Fruit fly (Drosophila melanogaster) whole organism, embryonic: Measurements from ENCODE around the gene Sik2.

Experiments used
- CG10147 ChIP-seq: fragments of 200-800 bp; sonication (Bioruptor generic); optimal IDR thresholded peaks from 2 replicates; lab custom pipeline; 2019; ENCODE audit warnings: missing biosample characterization, mild to moderate bottlenecking, missing genetic modification characterization, moderate library complexity
- CG10321 ChIP-seq: fragments of 200-800 bp; sonication (Bioruptor generic); IDR thresholded peaks from 2 replicates; pipeline ENCODE4 v1.3.6; 2022; ENCODE audit warnings: missing biosample characterization, missing genetic modification characterization
- CG11247 ChIP-seq: fragments of 200-800 bp; sonication (Bioruptor generic); IDR thresholded peaks from 2 replicates; pipeline ENCODE4 v1.3.6; 2022; ENCODE audit warnings: missing biosample characterization, missing genetic modification characterization
- CG11398 ChIP-seq: fragments of 200-800 bp; sonication (Bioruptor generic); optimal IDR thresholded peaks from 2 replicates; lab custom pipeline; 2016; ENCODE audit warnings: missing biosample characterization, missing genetic modification characterization
- CG1233 ChIP-seq: fragments of 200-800 bp; sonication (Bioruptor generic); optimal IDR thresholded peaks from 4 replicates; lab custom pipeline; 2018; ENCODE audit warnings: missing biosample characterization, mild to moderate bottlenecking, missing genetic modification characterization
- CG15011 ChIP-seq: fragments of 200-800 bp; sonication (Bioruptor generic); optimal IDR thresholded peaks from 3 replicates; lab custom pipeline; 2018; ENCODE audit warnings: missing biosample characterization, mild to moderate bottlenecking, missing genetic modification characterization
- CG15696 ChIP-seq: fragments of 200-800 bp; sonication (Bioruptor generic); optimal IDR thresholded peaks from 2 replicates; lab custom pipeline; 2019; ENCODE audit warnings: missing biosample characterization, mild to moderate bottlenecking, missing genetic modification characterization, moderate library complexity
- CG1603 ChIP-seq: fragments of 200-800 bp; sonication (Bioruptor generic); optimal IDR thresholded peaks from 2 replicates; lab custom pipeline; 2019; ENCODE audit warnings: missing biosample characterization, mild to moderate bottlenecking, missing genetic modification characterization, moderate library complexity
- CG2120 ChIP-seq: fragments of 200-800 bp; sonication (Bioruptor generic); optimal IDR thresholded peaks from 3 replicates; lab custom pipeline; 2016; ENCODE audit warnings: missing biosample characterization, missing genetic modification characterization
- CG2678 ChIP-seq: fragments of 200-800 bp; sonication (Bioruptor generic); optimal IDR thresholded peaks from 3 replicates; lab custom pipeline; 2019; ENCODE audit warnings: missing biosample characterization, mild to moderate bottlenecking, missing genetic modification characterization, moderate library complexity
- CG31388 ChIP-seq: fragments of 200-800 bp; sonication (Bioruptor generic); optimal IDR thresholded peaks from 2 replicates; lab custom pipeline; 2016; ENCODE audit warnings: missing biosample characterization, missing genetic modification characterization
- CG32532 ChIP-seq: fragments of 200-800 bp; sonication (Bioruptor generic); IDR thresholded peaks from 2 replicates; pipeline ENCODE4 v1.3.6; 2022; ENCODE audit warnings: missing biosample characterization, missing genetic modification characterization
- CG33213 ChIP-seq: fragments of 200-800 bp; sonication (Bioruptor generic); optimal IDR thresholded peaks from 3 replicates; lab custom pipeline; 2016; ENCODE audit warnings: missing biosample characterization, missing genetic modification characterization
- CG3847 ChIP-seq: fragments of 200-800 bp; sonication (Bioruptor generic); IDR thresholded peaks from 2 replicates; pipeline ENCODE4 v1.3.6; 2022; ENCODE audit warnings: missing biosample characterization, missing genetic modification characterization
- CG4730 ChIP-seq: fragments of 200-800 bp; sonication (Bioruptor generic); IDR thresholded peaks from 2 replicates; pipeline ENCODE4 v1.3.6; 2022; ENCODE audit warnings: missing biosample characterization, missing genetic modification characterization
- CoRest ChIP-seq: fragments of 200-800 bp; sonication (Bioruptor generic); optimal IDR thresholded peaks from 3 replicates; lab custom pipeline; 2018; ENCODE audit warnings: missing biosample characterization, mild to moderate bottlenecking, missing genetic modification characterization, moderate library complexity
- Dip2 ChIP-seq: fragments of 200-800 bp; sonication (Bioruptor generic); IDR thresholded peaks from 2 replicates; pipeline ENCODE4 v1.3.6; 2022; ENCODE audit warnings: missing biosample characterization, missing genetic modification characterization
- Dll ChIP-seq: fragments of 200-800 bp; sonication (Bioruptor generic); IDR thresholded peaks from 4 replicates; pipeline ENCODE4 v1.3.6; 2022; ENCODE audit warnings: missing biosample characterization, missing genetic modification characterization; ENCODE audit not compliant: partially characterized antibody
- E2f2 ChIP-seq: fragments of 200-800 bp; sonication (Bioruptor generic); IDR thresholded peaks from 2 replicates; pipeline ENCODE4 v1.3.6; 2022; ENCODE audit warnings: missing biosample characterization, missing genetic modification characterization
- Ets97D ChIP-seq: fragments of 200-800 bp; sonication (Bioruptor generic); optimal IDR thresholded peaks from 3 replicates; lab custom pipeline; 2016; ENCODE audit warnings: missing biosample characterization, missing genetic modification characterization
- Fer2 ChIP-seq: fragments of 200-800 bp; sonication (Bioruptor generic); optimal IDR thresholded peaks from 2 replicates; lab custom pipeline; 2018; ENCODE audit warnings: missing biosample characterization, mild to moderate bottlenecking, missing genetic modification characterization, moderate library complexity
- GATAe ChIP-seq: fragments of 200-800 bp; sonication (Bioruptor generic); conservative IDR thresholded peaks from 2 replicates; pipeline ENCODE4 v1.3.6; 2022; ENCODE audit warnings: missing biosample characterization, missing genetic modification characterization
- HHEX ChIP-seq: fragments of 200-800 bp; sonication (Bioruptor generic); optimal IDR thresholded peaks from 3 replicates; lab custom pipeline; 2017; ENCODE audit warnings: missing biosample characterization, mild to moderate bottlenecking, missing genetic modification characterization, missing genetic modification reagents
- Kr ChIP-seq: fragments of 200-800 bp; sonication (Bioruptor generic); optimal IDR thresholded peaks from 2 replicates; lab custom pipeline; 2017; ENCODE audit warnings: missing biosample characterization, mild to moderate bottlenecking, missing genetic modification characterization
- MBD-R2 ChIP-seq: fragments of 200-800 bp; sonication (Bioruptor generic); IDR thresholded peaks from 2 replicates; pipeline ENCODE4 v1.3.6; 2022; ENCODE audit warnings: missing biosample characterization, missing genetic modification characterization
- Med ChIP-seq: fragments of 200-800 bp; sonication (Bioruptor generic); peaks from one replicate; lab custom pipeline; 2016; ENCODE audit warnings: missing biosample characterization, missing genetic modification characterization, mild to moderate bottlenecking, inconsistent platforms, moderate library complexity
- Sox100B ChIP-seq: fragments of 200-800 bp; sonication (Bioruptor generic); optimal IDR thresholded peaks from 3 replicates; lab custom pipeline; 2018; ENCODE audit warnings: missing biosample characterization, mild to moderate bottlenecking, missing genetic modification characterization
- Sox102F ChIP-seq: fragments of 200-800 bp; sonication (Bioruptor generic); optimal IDR thresholded peaks from 2 replicates; lab custom pipeline; 2018; ENCODE audit warnings: missing biosample characterization, mild to moderate bottlenecking, missing genetic modification characterization, moderate library complexity
- Sry-β ChIP-seq: fragments of 200-800 bp; sonication (Bioruptor generic); optimal IDR thresholded peaks from 2 replicates; lab custom pipeline; 2018; ENCODE audit warnings: missing biosample characterization, mild to moderate bottlenecking, missing genetic modification characterization, moderate library complexity
- Ssrp ChIP-seq: fragments of 200-800 bp; sonication (Bioruptor generic); optimal IDR thresholded peaks from 2 replicates; lab custom pipeline; 2018; ENCODE audit warnings: missing biosample characterization, mild to moderate bottlenecking, missing genetic modification characterization, moderate library complexity
- Stat92E ChIP-seq, 3 experiments: fragments of >200 bp in 2 of 3; fragments of 200-800 bp in 1 of 3; sonication (Bioruptor generic) in 1 of 3; optimal IDR thresholded peaks; 2 replicates each; lab custom pipeline; 2017 to 2019; ENCODE audit warnings: missing biosample characterization in 3 of 3, missing genetic modification characterization in 3 of 3, mild to moderate bottlenecking in 1 of 3, moderate library complexity in 1 of 3
- bigmax ChIP-seq: fragments of 200-800 bp; sonication (Bioruptor generic); optimal IDR thresholded peaks from 2 replicates; lab custom pipeline; 2018; ENCODE audit warnings: missing biosample characterization, mild to moderate bottlenecking, missing genetic modification characterization
- cad ChIP-seq: fragments of >200 bp; optimal IDR thresholded peaks from 2 replicates; lab custom pipeline; 2017; ENCODE audit warnings: missing biosample characterization, missing genetic modification characterization
- cwo ChIP-seq: fragments of 200-800 bp; sonication (Bioruptor generic); optimal IDR thresholded peaks from 3 replicates; lab custom pipeline; 2017; ENCODE audit warnings: missing biosample characterization, missing genetic modification characterization, mild to moderate bottlenecking, moderate library complexity, missing genetic modification reagents
- dpn ChIP-seq, 2 experiments: fragments of 200-800 bp; sonication (Bioruptor generic); optimal IDR thresholded peaks; 3 replicates each; lab custom pipeline; 2016; ENCODE audit warnings: missing biosample characterization in 2 of 2, missing genetic modification characterization in 2 of 2
- fu2 ChIP-seq: fragments of 200-800 bp; sonication (Bioruptor generic); optimal IDR thresholded peaks from 2 replicates; lab custom pipeline; 2016; ENCODE audit warnings: missing biosample characterization, missing genetic modification characterization
- gsb-n ChIP-seq: fragments of 200-800 bp; sonication (Bioruptor generic); optimal IDR thresholded peaks from 3 replicates; lab custom pipeline; 2018; ENCODE audit warnings: missing biosample characterization, mild to moderate bottlenecking, missing genetic modification characterization
- hbn ChIP-seq: fragments of 200-800 bp; sonication (Bioruptor generic); IDR thresholded peaks from 2 replicates; pipeline ENCODE4 v1.3.6; 2022; ENCODE audit warnings: missing biosample characterization, missing genetic modification characterization; ENCODE audit not compliant: partially characterized antibody
- hth ChIP-seq: fragments of >200 bp; optimal IDR thresholded peaks from 2 replicates; lab custom pipeline; 2017; ENCODE audit warnings: inconsistent platforms
- ind ChIP-seq: fragments of 200-800 bp; sonication (Bioruptor generic); optimal IDR thresholded peaks from 3 replicates; lab custom pipeline; 2016; ENCODE audit warnings: missing biosample characterization, missing genetic modification characterization
- lmd ChIP-seq: fragments of 200-800 bp; sonication (Bioruptor generic); IDR thresholded peaks from 2 replicates; pipeline ENCODE4 v1.3.6; 2022; ENCODE audit warnings: missing biosample characterization, missing genetic modification characterization
- lola ChIP-seq, 3 experiments: fragments of >200 bp in 2 of 3; fragments of 200-800 bp in 1 of 3; sonication (Bioruptor generic) in 1 of 3; optimal IDR thresholded peaks; 2 replicates each; lab custom pipeline; 2017 to 2019; ENCODE audit warnings: missing biosample characterization in 3 of 3, missing genetic modification characterization in 3 of 3, mild to moderate bottlenecking in 1 of 3, moderate library complexity in 1 of 3
- pb ChIP-seq: fragments of 200-800 bp; sonication (Bioruptor generic); optimal IDR thresholded peaks from 3 replicates; lab custom pipeline; 2016; ENCODE audit warnings: missing biosample characterization, missing genetic modification characterization
- sens-2 ChIP-seq: fragments of 200-800 bp; sonication (Bioruptor generic); IDR thresholded peaks from 2 replicates; pipeline ENCODE4 v1.3.6; 2022; ENCODE audit warnings: missing biosample characterization, missing genetic modification characterization
- slou ChIP-seq: fragments of 200-800 bp; sonication (Bioruptor generic); optimal IDR thresholded peaks from 3 replicates; lab custom pipeline; 2016; ENCODE audit warnings: missing biosample characterization, missing genetic modification characterization
- sna ChIP-seq: fragments of 200-800 bp; sonication (Bioruptor generic); IDR thresholded peaks from 2 replicates; pipeline ENCODE4 v1.3.6; 2022; ENCODE audit warnings: missing biosample characterization, missing genetic modification characterization; ENCODE audit not compliant: partially characterized antibody
- tgo ChIP-seq: fragments of 200-800 bp; sonication (Bioruptor generic); IDR thresholded peaks from 3 replicates; pipeline ENCODE4 v1.3.6; 2022; ENCODE audit warnings: missing biosample characterization, missing genetic modification characterization
- tll ChIP-seq, 2 experiments: fragments of 200-800 bp in 1 of 2; fragments of >200 bp in 1 of 2; sonication (Bioruptor generic) in 1 of 2; optimal IDR thresholded peaks; 2 replicates each; lab custom pipeline; 2017 to 2019; ENCODE audit warnings: missing biosample characterization in 2 of 2, missing genetic modification characterization in 2 of 2, mild to moderate bottlenecking in 1 of 2, moderate library complexity in 1 of 2
- tna ChIP-seq: fragments of 200-800 bp; sonication (Bioruptor generic); IDR thresholded peaks from 2 replicates; pipeline ENCODE4 v1.3.6; 2022; ENCODE audit warnings: missing biosample characterization, missing genetic modification characterization; ENCODE audit not compliant: partially characterized antibody
- unc-4 ChIP-seq: fragments of 200-800 bp; sonication (Bioruptor generic); IDR thresholded peaks from 2 replicates; pipeline ENCODE4 v1.3.6; 2022; ENCODE audit warnings: missing biosample characterization, missing genetic modification characterization; ENCODE audit not compliant: partially characterized antibody
- z ChIP-seq: fragments of 200-800 bp; sonication (Bioruptor generic); IDR thresholded peaks from 3 replicates; pipeline ENCODE4 v1.3.6; 2022; ENCODE audit warnings: missing biosample characterization, missing genetic modification characterization

Sik2 gene

DNA sequence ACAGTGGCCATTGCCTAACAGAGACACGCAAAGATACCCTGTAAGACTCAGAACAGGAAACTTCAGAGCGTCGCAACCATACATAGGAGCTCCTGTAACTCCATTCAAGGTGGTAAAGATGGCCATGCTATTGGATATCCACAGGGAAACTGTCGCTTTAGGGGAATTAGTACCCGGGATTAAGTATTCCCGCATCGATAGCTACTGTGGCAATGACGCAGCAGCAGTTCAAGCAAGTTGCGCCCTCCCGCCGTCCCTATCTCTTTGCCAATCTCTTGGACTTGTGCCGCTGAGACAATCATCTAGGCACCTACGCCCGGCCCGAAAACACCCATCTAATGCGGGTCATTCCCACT, 9.0 kb upstream of the Sik2 start (continued):
- no peak for TF ChIP-seq CG10321 (GFP tag; lab: Robert Waterston, UW)
- peak; percentile 11 for TF ChIP-seq CG33213 (GFP tag; lab: Kevin White, UChicago)
- TF ChIP-seq cad, result no peak
- TF ChIP-seq hbn (GFP tag; lab: Robert Waterston, UW), result no peak
- TF ChIP-seq bigmax, result no peak
- TF ChIP-seq tgo (GFP tag; lab: Robert Waterston, UW), result peak; percentile 78
- peak; percentile 51 for TF ChIP-seq CG4730 (GFP tag; lab: Robert Waterston, UW)
- TF ChIP-seq gsb-n, result no peak
- TF ChIP-seq CG2678 (tag; lab: Kevin White, UChicago), result peak; percentile 78
- peak in 1 of 3 experiments; percentile 5 for TF ChIP-seq lola (GFP tag; optimal IDR thresholded peaks at IDR 0.05; lab: Kevin White, UChicago)
- peak; percentile 19 for TF ChIP-seq Ssrp (tag; lab: Kevin White, UChicago)
- no peak for TF ChIP-seq tna (GFP tag; lab: Robert Waterston, UW)
- TF ChIP-seq Med (GFP tag; lab: Kevin White, UChicago), result peak; percentile 95
- no peak for TF ChIP-seq sna (GFP tag; lab: Robert Waterston, UW)
- TF ChIP-seq CG2120, result peak; percentile 70
- TF ChIP-seq CG15011 (GFP tag; lab: Kevin White, UChicago), result no peak
- peak; percentile 55 for TF ChIP-seq CG11247 (GFP tag; lab: Robert Waterston, UW)
- TF ChIP-seq HHEX, result peak; percentile 61
- TF ChIP-seq hth (lab: Kevin White, UChicago), result no peak
- TF ChIP-seq CG11398, result peak; percentile 46
- TF ChIP-seq MBD-R2 (GFP tag; lab: Robert Waterston, UW), result peak; percentile 52; the same call in 1 of the 2 replicates
- TF ChIP-seq tll (GFP tag; optimal IDR thresholded peaks at IDR 0.05; lab: Kevin White, UChicago), result no peak
- no peak for TF ChIP-seq Dll
- TF ChIP-seq CG31388 (GFP tag; lab: Kevin White, UChicago), result no peak
- no peak for TF ChIP-seq Dip2 (GFP tag; lab: Robert Waterston, UW)
- TF ChIP-seq Ets97D, result no peak
- TF ChIP-seq E2f2, result peak; percentile 43
- TF ChIP-seq CG1233 (GFP tag; lab: Kevin White, UChicago), result no peak
- peak; percentile 54 for TF ChIP-seq CoRest (tag; lab: Kevin White, UChicago)
- TF ChIP-seq cwo (GFP tag; lab: Kevin White, UChicago), result peak; percentile 65
- no peak for TF ChIP-seq GATAe (GFP tag; lab: Robert Waterston, UW)
- TF ChIP-seq Sry-β (GFP tag; lab: Kevin White, UChicago), result no peak
- TF ChIP-seq fu2, result peak; percentile 21
- peak; percentile 61 to 74 for TF ChIP-seq dpn (GFP tag; optimal IDR thresholded peaks at IDR 0.05; lab: Kevin White, UChicago)
- no peak for TF ChIP-seq Stat92E (GFP tag; optimal IDR thresholded peaks at IDR 0.05; lab: Kevin White, UChicago)
- TF ChIP-seq lmd (GFP tag; lab: Robert Waterston, UW), result peak; percentile 84
- TF ChIP-seq slou (GFP tag; lab: Kevin White, UChicago), result no peak
- TF ChIP-seq Kr (GFP tag; lab: Kevin White, UChicago), result no peak
- peak; percentile 60 for TF ChIP-seq pb (GFP tag; lab: Kevin White, UChicago)
- peak; percentile 33 for TF ChIP-seq Fer2 (tag; lab: Kevin White, UChicago)
- TF ChIP-seq CG32532 (GFP tag; lab: Robert Waterston, UW), result peak; percentile 79
- TF ChIP-seq ind (GFP tag; lab: Kevin White, UChicago), result peak; percentile 77
- peak; percentile 62 for TF ChIP-seq CG1603
- no peak for TF ChIP-seq Sox100B (GFP tag; lab: Kevin White, UChicago)
- peak; percentile 75 for TF ChIP-seq CG3847 (GFP tag; lab: Robert Waterston, UW)
- TF ChIP-seq CG15696, result no peak
- TF ChIP-seq z, result no peak
- no peak for TF ChIP-seq unc-4 (GFP tag; lab: Robert Waterston, UW)
- TF ChIP-seq Sox102F (GFP tag; lab: Kevin White, UChicago), result peak; percentile 48
- TF ChIP-seq CG10147 (GFP tag; lab: Kevin White, UChicago), result peak; percentile 11
- TF ChIP-seq sens-2 (GFP tag; lab: Robert Waterston, UW), result no peak
